Worm (Caenorhabditis elegans): ENCODE results near the gene F54B11.7.

The F54B11.7 gene

ce11 chrX:13646798-13647197 lies 46.6 kb downstream of the F54B11.7 start, which contains the start of gene acr-9:
TSS of gene acr-9 (minus strand) at chrX:13646898.
- TF ChIP-seq lin-39 (tag; optimal IDR thresholded peaks at IDR 0.05) (no peak), dsc-1 (tag; optimal IDR thresholded peaks at IDR 0.05) (no peak), ceh-90 (tag; optimal IDR thresholded peaks at IDR 0.05) (no peak), F16B12.6 (tag; optimal IDR thresholded peaks at IDR 0.05) (no peak), zag-1 (tag; optimal IDR thresholded peaks at IDR 0.05) (no peak), lin-14 (GFP tag; optimal IDR thresholded peaks at IDR 0.05) (no peak), egl-27 (tag; optimal IDR thresholded peaks at IDR 0.05) (no peak), nhr-12 (tag; optimal IDR thresholded peaks at IDR 0.05) (no peak), grh-1 (GFP tag; IDR thresholded peaks at IDR 0.05) (no peak)

- no peak for TF ChIP-seq vab-15 (tag; optimal IDR thresholded peaks at IDR 0.05)
- no peak for TF ChIP-seq lsy-2 (tag; optimal IDR thresholded peaks at IDR 0.05)
- no peak for TF ChIP-seq zag-1 (tag; optimal IDR thresholded peaks at IDR 0.05)
- TF ChIP-seq skn-1 (tag; optimal IDR thresholded peaks at IDR 0.05), result no peak
- no peak for TF ChIP-seq egl-27 (tag; optimal IDR thresholded peaks at IDR 0.05)
- TF ChIP-seq ama-1 (optimal IDR thresholded peaks at IDR 0.05), result no peak
- TF ChIP-seq mep-1 (tag; optimal IDR thresholded peaks at IDR 0.05), result no peak
- no peak for TF ChIP-seq elt-3 (tag; optimal IDR thresholded peaks at IDR 0.05)
Measured at ce11 chrX:13647305-13647704, 47.1 kb downstream of the F54B11.7 start, which contains the start of gene C40C9.3. TSS of gene C40C9.3 (plus strand) at chrX:13647605.

- TF ChIP-seq nhr-11 (tag; optimal IDR thresholded peaks at IDR 0.05), result no peak
- no peak for TF ChIP-seq aha-1 (tag; optimal IDR thresholded peaks at IDR 0.05)
- TF ChIP-seq sox-4 (tag; optimal IDR thresholded peaks at IDR 0.05), result no peak
- TF ChIP-seq nhr-85 (tag), result no peak
- TF ChIP-seq lir-3 (tag; optimal IDR thresholded peaks at IDR 0.05; ENCODE audit: poor library complexity), result no peak
- TF ChIP-seq lin-14 (GFP tag; optimal IDR thresholded peaks at IDR 0.05), result no peak
- no peak for TF ChIP-seq sup-37 (GFP tag; optimal IDR thresholded peaks at IDR 0.05)
- TF ChIP-seq lin-15B (tag; optimal IDR thresholded peaks at IDR 0.05), result no peak
- TF ChIP-seq unc-86 (tag; optimal IDR thresholded peaks at IDR 0.05), result no peak
Measured at ce11 chrX:13650799-13651198, 50.6 kb downstream of the F54B11.7 start, which contains the start of gene C40C9.4. TSS of gene C40C9.4 (plus strand) at chrX:13651099.
